Worm (Caenorhabditis elegans) whole organism, mixed stage, embryonic: ENCODE data around the gene abts-2.

Experiments used
- ces-1 ChIP-seq: fragments of 150-350 bp; optimal IDR thresholded peaks from 2 replicates; lab custom pipeline; 2014; ENCODE audit warnings: missing biosample characterization, missing genetic modification reagents, missing genetic modification characterization
- elt-1 ChIP-seq: sonication (generic microtip); optimal IDR thresholded peaks from 2 replicates; lab custom pipeline; 2017; ENCODE audit warnings: missing genetic modification characterization, mild to moderate bottlenecking, missing compliant biosample characterization, antibody characterized with exemption, moderate library complexity, borderline replicate concordance; ENCODE audit not compliant: insufficient read depth
- lin-13 ChIP-seq: fragments of 150-350 bp; optimal IDR thresholded peaks from 2 replicates; lab custom pipeline; 2014; ENCODE audit warnings: missing biosample characterization, missing genetic modification characterization
- snpc-4 ChIP-seq: fragments of 150-350 bp; optimal IDR thresholded peaks from 2 replicates; lab custom pipeline; 2014; ENCODE audit warnings: missing biosample characterization, missing genetic modification characterization
- unc-120 ChIP-seq: sonication (generic microtip); optimal IDR thresholded peaks from 2 replicates; lab custom pipeline; 2017; ENCODE audit warnings: missing genetic modification characterization, missing compliant biosample characterization; ENCODE audit not compliant: poor library complexity, severe bottlenecking

- no peak for TF ChIP-seq snpc-4 (tag; lab: Kevin White, UChicago)
- no peak for TF ChIP-seq lin-13 (tag; lab: Kevin White, UChicago)
- TF ChIP-seq ces-1 (GFP tag; lab: Kevin White, UChicago): no peak
- no peak for TF ChIP-seq elt-1 (tag; lab: Kevin White, UChicago)
- TF ChIP-seq unc-120: no peak
Observed at ce11 chrX:11591620-11592019, 6.1 kb downstream of the abts-2 start, which contains the start of gene F52D10.2.
